Fruit fly (Drosophila melanogaster): ENCODE measurements around the gene dsb.
A peak's percentile ranks its signal among the peaks of the same experiment; 100 is the strongest.

The dsb gene

DNA sequence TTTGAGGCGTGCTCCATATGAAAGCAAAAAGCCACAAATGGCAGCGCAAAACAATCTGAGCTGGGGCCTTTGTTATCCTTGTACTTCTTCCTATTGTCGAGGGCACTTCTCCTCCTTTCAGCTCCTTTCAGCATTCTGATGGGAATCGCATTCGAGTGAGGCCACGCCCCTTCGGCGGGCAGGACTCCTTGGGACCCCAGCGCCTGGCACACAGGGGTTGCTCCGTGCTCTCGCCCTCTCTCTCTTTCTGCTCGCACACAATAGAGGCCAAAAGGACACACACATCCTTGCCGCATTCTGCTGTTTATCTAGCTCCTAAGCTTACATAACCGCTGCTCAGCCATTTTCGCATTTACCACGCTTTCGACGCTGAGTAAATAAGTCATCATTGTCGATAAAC, 10.1 kb upstream of the dsb start (continued):
- TF ChIP-seq tna (GFP tag; IDR thresholded peaks at IDR 0.05; ENCODE audit: partially characterized antibody): no peak
- no peak for TF ChIP-seq p53 (GFP tag; optimal IDR thresholded peaks at IDR 0.05)
- no peak for TF ChIP-seq grau (tag; optimal IDR thresholded peaks at IDR 0.05)
- TF ChIP-seq jumu (GFP tag; optimal IDR thresholded peaks at IDR 0.05): no peak
- TF ChIP-seq chn (GFP tag; optimal IDR thresholded peaks at IDR 0.05): no peak
- TF ChIP-seq Nf-YC (tag; optimal IDR thresholded peaks at IDR 0.05): peak; percentile 82
- no peak for TF ChIP-seq al (GFP tag; IDR thresholded peaks at IDR 0.05)
- no peak for TF ChIP-seq danr (GFP tag; IDR thresholded peaks at IDR 0.05)
- no peak for TF ChIP-seq Scr (GFP tag; IDR thresholded peaks at IDR 0.05; ENCODE audit: partially characterized antibody)
- TF ChIP-seq CG4854 (GFP tag; optimal IDR thresholded peaks at IDR 0.05): no peak
- TF ChIP-seq Dip3 (GFP tag; optimal IDR thresholded peaks at IDR 0.05): no peak
- no peak for TF ChIP-seq kay (GFP tag; optimal IDR thresholded peaks at IDR 0.05)
- no peak for TF ChIP-seq CG12219 (GFP tag; optimal IDR thresholded peaks at IDR 0.05)
- no peak for TF ChIP-seq ttk (GFP tag; IDR thresholded peaks at IDR 0.05)
- TF ChIP-seq CG2129 (GFP tag; IDR thresholded peaks at IDR 0.05; ENCODE audit: partially characterized antibody): no peak
- peak; percentile 26; the same call in 1 of the 2 replicates for TF ChIP-seq seq (GFP tag; IDR thresholded peaks at IDR 0.05)
- peak; percentile 74 for TF ChIP-seq Elba2 (GFP tag; optimal IDR thresholded peaks at IDR 0.05)
- TF ChIP-seq Trl (optimal IDR thresholded peaks at IDR 0.05): peak in 1 of 2 experiments; percentile 36
- no peak for TF ChIP-seq Trl (GFP tag; optimal IDR thresholded peaks at IDR 0.05)
- TF ChIP-seq Doc2 (GFP tag; IDR thresholded peaks at IDR 0.05): no peak
- TF ChIP-seq CG1832 (GFP tag; optimal IDR thresholded peaks at IDR 0.05): peak; percentile 35
- no peak for TF ChIP-seq CG16779 (GFP tag; IDR thresholded peaks at IDR 0.05)
- TF ChIP-seq Hr3 (GFP tag; optimal IDR thresholded peaks at IDR 0.05): no peak
- no peak for TF ChIP-seq maf-S (GFP tag; optimal IDR thresholded peaks at IDR 0.05)
- TF ChIP-seq da (GFP tag; optimal IDR thresholded peaks at IDR 0.05): no peak
- TF ChIP-seq CG1647 (GFP tag; optimal IDR thresholded peaks at IDR 0.05): no peak
- no peak for TF ChIP-seq CG34422 (GFP tag; IDR thresholded peaks at IDR 0.05)
- no peak for TF ChIP-seq CG7987 (GFP tag; optimal IDR thresholded peaks at IDR 0.05)
- TF ChIP-seq grn (GFP tag; optimal IDR thresholded peaks at IDR 0.05): no peak
- no peak for TF ChIP-seq CG2120 (GFP tag; optimal IDR thresholded peaks at IDR 0.05)
- TF ChIP-seq ac (GFP tag; optimal IDR thresholded peaks at IDR 0.05): no peak
- 0 out of 3 replicates have a peak, but pooled peaks have one; percentile 34 for TF ChIP-seq ci (GFP tag; IDR thresholded peaks at IDR 0.05)
- TF ChIP-seq CG6689 (GFP tag; IDR thresholded peaks at IDR 0.05): no peak
- TF ChIP-seq ewg (GFP tag; optimal IDR thresholded peaks at IDR 0.05): no peak
- TF ChIP-seq mirr (GFP tag; optimal IDR thresholded peaks at IDR 0.05): no peak
- no peak for TF ChIP-seq fd102C (GFP tag; optimal IDR thresholded peaks at IDR 0.05)
- no peak for TF ChIP-seq sna (GFP tag; IDR thresholded peaks at IDR 0.05; ENCODE audit: partially characterized antibody)
- no peak for TF ChIP-seq NK7.1 (GFP tag; optimal IDR thresholded peaks at IDR 0.05)
- no peak for TF ChIP-seq CG1529 (GFP tag; optimal IDR thresholded peaks at IDR 0.05)
- TF ChIP-seq CG8924 (tag; optimal IDR thresholded peaks at IDR 0.05): no peak
- no peak for TF ChIP-seq Spps (tag; optimal IDR thresholded peaks at IDR 0.05)
- no peak for TF ChIP-seq Dip2 (GFP tag; IDR thresholded peaks at IDR 0.05)

DNA sequence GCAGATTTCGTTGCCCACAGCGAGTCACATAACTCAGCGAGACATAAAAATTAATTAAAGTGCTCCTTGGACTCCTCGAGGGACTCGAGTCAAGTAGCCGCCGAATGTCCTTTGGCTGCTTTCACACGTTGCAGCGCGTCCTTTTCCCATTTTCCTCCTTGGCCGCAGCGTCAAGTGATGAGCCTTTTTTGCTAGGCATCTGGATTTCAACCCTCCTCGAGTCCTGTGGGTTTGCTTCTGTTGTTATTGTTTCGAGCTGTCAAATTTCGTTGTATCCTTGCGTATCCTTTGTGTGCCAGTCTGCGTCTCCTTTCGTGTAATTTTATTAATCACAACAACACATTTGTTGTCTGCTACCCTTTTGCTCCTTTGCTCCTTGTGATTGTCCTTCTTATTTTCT, 6.6 kb upstream of the dsb start:
- TF ChIP-seq Kr (GFP tag; optimal IDR thresholded peaks at IDR 0.05): peak; percentile 25
- TF ChIP-seq CG4360 (GFP tag; IDR thresholded peaks at IDR 0.05): peak; percentile 44; the same call in 1 of the 2 replicates
- no peak for TF ChIP-seq CG42726 (GFP tag; IDR thresholded peaks at IDR 0.05; ENCODE audit: partially characterized antibody)
- peak; percentile 50 for TF ChIP-seq pros (GFP tag; optimal IDR thresholded peaks at IDR 0.05)
- TF ChIP-seq yki (optimal IDR thresholded peaks at IDR 0.05): no peak
- no peak for TF ChIP-seq otp (GFP tag; IDR thresholded peaks at IDR 0.05)
- TF ChIP-seq ci (GFP tag; IDR thresholded peaks at IDR 0.05): no peak
- no peak for TF ChIP-seq CG17612 (GFP tag; IDR thresholded peaks at IDR 0.05)
- no peak for TF ChIP-seq HmgZ (tag; optimal IDR thresholded peaks at IDR 0.05)
- TF ChIP-seq eve (GFP tag; optimal IDR thresholded peaks at IDR 0.05): no peak
- TF ChIP-seq Taf1 (GFP tag; IDR thresholded peaks at IDR 0.05): no peak
- TF ChIP-seq tll (GFP tag; optimal IDR thresholded peaks at IDR 0.05): peak in 1 of 2 experiments; percentile 55
- no peak for TF ChIP-seq klu (GFP tag; IDR thresholded peaks at IDR 0.05)
- TF ChIP-seq D (optimal IDR thresholded peaks at IDR 0.05): peak; percentile 49
- no peak for TF ChIP-seq D (GFP tag; optimal IDR thresholded peaks at IDR 0.05)

All from whole organism, embryonic.